Worm (Caenorhabditis elegans) whole organism, L4 larva: ENCODE results near the gene phb-2.

Experiments
- D1046.2 ChIP-seq: fragments of 200-800 bp; sonication (Bioruptor generic); IDR thresholded peaks from 2 replicates; pipeline ENCODE4 v1.3.6; 2022; ENCODE audit warnings: missing genetic modification characterization, missing compliant biosample characterization
- F37D6.2 ChIP-seq: sonication (generic microtip); optimal IDR thresholded peaks from 2 replicates; lab custom pipeline; 2016; ENCODE audit warnings: mild to moderate bottlenecking, missing genetic modification characterization, missing compliant biosample characterization
- F44E2.7 ChIP-seq: fragments of 200-800 bp; sonication (Bioruptor generic); IDR thresholded peaks from 2 replicates; pipeline ENCODE4 v2.1.2; 2022; ENCODE audit warnings: missing genetic modification characterization, missing compliant biosample characterization
- Y105C5A.15 ChIP-seq: fragments of 200-800 bp; sonication (Bioruptor generic); IDR thresholded peaks from 2 replicates; pipeline ENCODE4 v1.3.6; 2022; ENCODE audit warnings: missing genetic modification characterization, missing compliant biosample characterization
- ZK546.5 ChIP-seq, 2 experiments: sonication (generic microtip); optimal IDR thresholded peaks; 2 replicates each; lab custom pipeline; 2017; ENCODE audit warnings: missing biosample characterization in 2 of 2, missing genetic modification characterization in 2 of 2
- aha-1 ChIP-seq: fragments of 150-350 bp; peaks from one replicate; lab custom pipeline; 2014; ENCODE audit warnings: missing biosample characterization, missing genetic modification characterization
- aly-2 ChIP-seq: sonication (generic microtip); optimal IDR thresholded peaks from 2 replicates; lab custom pipeline; 2018; ENCODE audit warnings: missing biosample characterization, missing genetic modification characterization
- arid-1 ChIP-seq: fragments of 200-800 bp; sonication (Bioruptor generic); conservative IDR thresholded peaks from 2 replicates; pipeline ENCODE4 v1.3.6; 2022; ENCODE audit warnings: missing genetic modification reagents, missing genetic modification characterization, missing compliant biosample characterization
- ceh-20 ChIP-seq: fragments of 200-800 bp; sonication (Bioruptor generic); IDR thresholded peaks from 2 replicates; pipeline ENCODE4 v1.3.6; 2022; ENCODE audit warnings: missing genetic modification reagents, missing genetic modification characterization, missing compliant biosample characterization
- ceh-28 ChIP-seq: fragments of 150-350 bp; optimal IDR thresholded peaks from 2 replicates; lab custom pipeline; 2014; ENCODE audit warnings: missing biosample characterization, missing genetic modification reagents, missing genetic modification characterization
- ceh-32 ChIP-seq: sonication (generic microtip); optimal IDR thresholded peaks from 2 replicates; lab custom pipeline; 2016; ENCODE audit warnings: mild to moderate bottlenecking, missing genetic modification characterization, missing compliant biosample characterization; ENCODE audit not compliant: poor library complexity
- ceh-82 ChIP-seq: sonication (generic microtip); optimal IDR thresholded peaks from 2 replicates; lab custom pipeline; 2017; ENCODE audit warnings: missing biosample characterization, missing genetic modification characterization
- cey-2 ChIP-seq: sonication (generic microtip); optimal IDR thresholded peaks from 3 replicates; lab custom pipeline; 2017; ENCODE audit warnings: missing genetic modification characterization, mild to moderate bottlenecking, missing compliant biosample characterization, antibody characterized with exemption, borderline replicate concordance; ENCODE audit not compliant: insufficient read depth
- ctbp-1 ChIP-seq: fragments of 200-800 bp; sonication (Bioruptor generic); IDR thresholded peaks from 2 replicates; pipeline ENCODE4 v1.3.6; 2022; ENCODE audit warnings: missing genetic modification reagents, missing genetic modification characterization, missing compliant biosample characterization
- daf-16 ChIP-seq, 3 experiments: sonication (generic microtip); optimal IDR thresholded peaks; 2 replicates each; lab custom pipeline; 2016 to 2017; ENCODE audit warnings: missing genetic modification characterization in 3 of 3, missing genetic modification reagents in 3 of 3, mild to moderate bottlenecking in 2 of 3, missing compliant biosample characterization in 2 of 3, missing biosample characterization in 1 of 3, moderate library complexity in 1 of 3
- daf-8 ChIP-seq: fragments of 200-800 bp; sonication (Bioruptor generic); IDR thresholded peaks from 2 replicates; pipeline ENCODE4 v1.3.6; 2022; ENCODE audit warnings: missing genetic modification characterization, missing compliant biosample characterization
- dmd-6 ChIP-seq: fragments of 200-800 bp; sonication (Bioruptor generic); IDR thresholded peaks from 2 replicates; pipeline ENCODE4 v1.3.6; 2022; ENCODE audit warnings: missing genetic modification reagents, missing genetic modification characterization, missing compliant biosample characterization
- dmd-9 ChIP-seq: fragments of 200-800 bp; sonication (Bioruptor generic); IDR thresholded peaks from 2 replicates; pipeline ENCODE4 v1.3.6; 2022; ENCODE audit warnings: missing genetic modification reagents, missing genetic modification characterization, missing compliant biosample characterization
- dpl-1 ChIP-seq: fragments of 150-350 bp; optimal IDR thresholded peaks from 2 replicates; lab custom pipeline; 2014; ENCODE audit warnings: missing biosample characterization, missing genetic modification reagents, missing genetic modification characterization
- fos-1 ChIP-seq: fragments of 150-350 bp; optimal IDR thresholded peaks from 2 replicates; lab custom pipeline; 2014; ENCODE audit warnings: missing biosample characterization, missing genetic modification characterization
- jun-1 ChIP-seq: fragments of 150-350 bp; optimal IDR thresholded peaks from 2 replicates; lab custom pipeline; 2014; ENCODE audit warnings: missing biosample characterization, missing genetic modification reagents, missing genetic modification characterization
- lin-1 ChIP-seq: fragments of 200-800 bp; sonication (Bioruptor generic); IDR thresholded peaks from 2 replicates; pipeline ENCODE4 v1.3.6; 2022; ENCODE audit warnings: missing genetic modification reagents, missing genetic modification characterization, missing compliant biosample characterization
- lin-13 ChIP-seq: fragments of 150-350 bp; optimal IDR thresholded peaks from 2 replicates; lab custom pipeline; 2014; ENCODE audit warnings: missing biosample characterization, missing genetic modification reagents, missing genetic modification characterization
- lin-15B ChIP-seq: fragments of 150-350 bp; sonication (generic microtip); optimal IDR thresholded peaks from 3 replicates; lab custom pipeline; 2014; ENCODE audit warnings: missing biosample characterization, missing genetic modification characterization
- lin-38 ChIP-seq: fragments of 200-800 bp; sonication (Bioruptor generic); IDR thresholded peaks from 2 replicates; pipeline ENCODE4 v1.3.6; 2022; ENCODE audit warnings: missing genetic modification reagents, missing genetic modification characterization, missing compliant biosample characterization
- lin-39 ChIP-seq: fragments of 150-350 bp; optimal IDR thresholded peaks from 2 replicates; lab custom pipeline; 2014; ENCODE audit warnings: missing biosample characterization, missing genetic modification reagents, missing genetic modification characterization
- madf-5 ChIP-seq, 2 experiments: fragments of 200-800 bp; sonication (Bioruptor generic); IDR thresholded peaks; 2 replicates each; pipeline ENCODE4 v1.3.6; 2022; ENCODE audit warnings: missing compliant biosample characterization in 2 of 2, missing genetic modification characterization in 2 of 2
- mep-1 ChIP-seq: fragments of 150-350 bp; sonication (generic microtip); optimal IDR thresholded peaks from 3 replicates; lab custom pipeline; 2014; ENCODE audit warnings: missing biosample characterization, missing genetic modification characterization
- mes-2 ChIP-seq: sonication (generic microtip); optimal IDR thresholded peaks from 2 replicates; lab custom pipeline; 2016; ENCODE audit warnings: missing genotype, mild to moderate bottlenecking, missing genetic modification characterization, missing compliant biosample characterization; ENCODE audit not compliant: poor library complexity, severe bottlenecking
- nhr-10 ChIP-seq: fragments of 150-350 bp; optimal IDR thresholded peaks from 2 replicates; lab custom pipeline; 2014; ENCODE audit warnings: missing biosample characterization, missing genetic modification characterization
- nhr-11 ChIP-seq: fragments of 150-350 bp; optimal IDR thresholded peaks from 2 replicates; lab custom pipeline; 2014; ENCODE audit warnings: missing biosample characterization, missing genetic modification characterization
- nhr-237 ChIP-seq: sonication (generic microtip); optimal IDR thresholded peaks from 2 replicates; lab custom pipeline; 2017; ENCODE audit warnings: missing biosample characterization, missing genetic modification characterization
- nhr-25 ChIP-seq: sonication (generic microtip); optimal IDR thresholded peaks from 2 replicates; lab custom pipeline; 2017; ENCODE audit warnings: missing genetic modification characterization, mild to moderate bottlenecking, missing compliant biosample characterization, antibody characterized with exemption, moderate library complexity, borderline replicate concordance; ENCODE audit not compliant: insufficient read depth
- nhr-41 ChIP-seq: fragments of 200-800 bp; sonication (Bioruptor generic); IDR thresholded peaks from 2 replicates; pipeline ENCODE4 v1.3.6; 2022; ENCODE audit warnings: missing genetic modification reagents, missing genetic modification characterization, missing compliant biosample characterization
- nhr-6 ChIP-seq: fragments of 150-350 bp; optimal IDR thresholded peaks from 2 replicates; lab custom pipeline; 2014; ENCODE audit warnings: missing biosample characterization, missing genetic modification characterization
- nhr-77 ChIP-seq: fragments of 150-350 bp; optimal IDR thresholded peaks from 2 replicates; lab custom pipeline; 2014; ENCODE audit warnings: missing biosample characterization, missing genetic modification characterization
- pqm-1 ChIP-seq: sonication (generic microtip); optimal IDR thresholded peaks from 2 replicates; lab custom pipeline; 2017; ENCODE audit warnings: missing biosample characterization, missing genetic modification characterization
- rbr-2 ChIP-seq: sonication (generic microtip); optimal IDR thresholded peaks from 2 replicates; lab custom pipeline; 2016; ENCODE audit warnings: missing genotype, missing genetic modification characterization, missing compliant biosample characterization
- saeg-2 ChIP-seq: fragments of 200-800 bp; sonication (Bioruptor generic); IDR thresholded peaks from 2 replicates; pipeline ENCODE4 v1.3.6; 2022; ENCODE audit warnings: missing genetic modification reagents, missing genetic modification characterization, missing compliant biosample characterization
- snpc-4 ChIP-seq: fragments of 150-350 bp; optimal IDR thresholded peaks from 2 replicates; lab custom pipeline; 2014; ENCODE audit warnings: missing biosample characterization, missing genetic modification characterization
- spr-1 ChIP-seq: sonication (generic microtip); optimal IDR thresholded peaks from 2 replicates; lab custom pipeline; 2016; ENCODE audit warnings: mild to moderate bottlenecking, missing genetic modification characterization, missing compliant biosample characterization
- spr-3 ChIP-seq: fragments of 200-800 bp; sonication (Bioruptor generic); optimal IDR thresholded peaks from 2 replicates; lab custom pipeline; 2018; ENCODE audit warnings: mild to moderate bottlenecking, missing genetic modification characterization, missing compliant biosample characterization
- tag-97 ChIP-seq: fragments of 200-800 bp; sonication (Bioruptor generic); IDR thresholded peaks from 2 replicates; pipeline ENCODE4 v1.3.6; 2022; ENCODE audit warnings: missing genetic modification characterization, missing compliant biosample characterization
- unc-62 ChIP-seq, 3 experiments: fragments of 150-350 bp in 1 of 3; sonication (generic microtip); optimal IDR thresholded peaks in 2 of 3; peaks in 1 of 3; 1 replicate in 1 of 3; 2 replicates in 2 of 3; lab custom pipeline; 2014 to 2017; ENCODE audit warnings: missing biosample characterization in 3 of 3, missing genetic modification characterization in 3 of 3, missing genetic modification reagents in 3 of 3, missing genotype in 1 of 3
- vab-7 ChIP-seq: fragments of 200-800 bp; sonication (Bioruptor generic); IDR thresholded peaks from 2 replicates; pipeline ENCODE4 v1.3.6; 2022; ENCODE audit warnings: missing genetic modification reagents, missing genetic modification characterization, missing compliant biosample characterization
- zag-1 ChIP-seq: fragments of 150-350 bp; optimal IDR thresholded peaks from 2 replicates; lab custom pipeline; 2014; ENCODE audit warnings: missing biosample characterization, missing genetic modification characterization
- zfp-3 ChIP-seq: fragments of 200-800 bp; sonication (Bioruptor generic); conservative IDR thresholded peaks from 2 replicates; pipeline ENCODE4 v1.3.6; 2022; ENCODE audit warnings: missing genetic modification reagents, missing genetic modification characterization, missing compliant biosample characterization
- zip-11 ChIP-seq: fragments of 200-800 bp; sonication (Bioruptor generic); IDR thresholded peaks from 2 replicates; pipeline ENCODE4 v1.3.6; 2022; ENCODE audit warnings: missing genetic modification characterization, missing compliant biosample characterization
- zip-2 ChIP-seq: fragments of 150-350 bp; optimal IDR thresholded peaks from 2 replicates; lab custom pipeline; 2014; ENCODE audit warnings: missing biosample characterization, missing genetic modification characterization
- ztf-11 ChIP-seq: fragments of 150-350 bp; optimal IDR thresholded peaks from 2 replicates; lab custom pipeline; 2014; ENCODE audit warnings: missing biosample characterization, missing genetic modification characterization
- ztf-7 ChIP-seq: fragments of 150-350 bp; optimal IDR thresholded peaks from 2 replicates; lab custom pipeline; 2014; ENCODE audit warnings: missing biosample characterization, missing genetic modification characterization

The phb-2 gene

DNA sequence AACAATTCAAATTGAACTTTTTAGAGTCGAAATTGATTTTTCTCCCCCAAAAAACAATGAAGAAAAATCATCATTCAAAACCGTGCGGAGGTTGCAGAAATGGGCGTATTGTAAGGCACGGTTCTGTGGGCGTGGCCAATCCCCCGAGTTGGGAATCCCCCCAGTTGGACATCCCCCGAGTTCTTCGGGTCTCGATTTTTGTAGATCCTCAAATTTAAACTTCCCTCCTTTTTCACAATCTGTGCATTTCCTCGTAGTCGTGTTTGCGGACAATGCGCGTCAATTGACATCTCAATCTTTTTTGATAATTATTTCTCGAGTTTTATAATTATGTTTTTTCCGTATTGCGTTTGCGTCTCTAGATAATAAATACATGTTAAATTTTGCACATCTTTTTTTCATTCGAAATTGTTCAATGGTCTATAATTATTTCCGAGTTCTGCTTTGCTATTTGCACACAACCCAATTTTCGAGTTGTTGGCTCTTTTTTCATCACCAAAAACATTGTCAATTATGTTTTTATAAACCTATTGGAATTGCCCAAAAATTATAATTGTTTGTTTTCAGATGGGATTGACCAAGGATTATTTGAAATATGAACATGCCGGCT lies 18.7 kb downstream of the phb-2 start, which contains the start of gene F13H8.2 (continued):
- no peak for TF ChIP-seq daf-8 (GFP tag; lab: Robert Waterston, UW)
- no peak for TF ChIP-seq lin-15B (tag; lab: Kevin White, UChicago)
- TF ChIP-seq ZK546.5 (tag; optimal IDR thresholded peaks at IDR 0.05; lab: Kevin White, UChicago), result no peak
- no peak for TF ChIP-seq ceh-28 (tag; lab: Kevin White, UChicago)
- TF ChIP-seq lin-38 (GFP tag; lab: Robert Waterston, UW), result peak; percentile 89
- TF ChIP-seq ceh-32 (tag; lab: Kevin White, UChicago), result no peak
- TF ChIP-seq dmd-9, result peak; percentile 71
- no peak for TF ChIP-seq madf-5 (GFP tag; IDR thresholded peaks at IDR 0.05; lab: Robert Waterston, UW)
- no peak for TF ChIP-seq Y105C5A.15 (GFP tag; lab: Robert Waterston, UW)
- TF ChIP-seq rbr-2 (tag; lab: Kevin White, UChicago), result peak; percentile 78
- no peak for TF ChIP-seq aly-2 (tag; lab: Kevin White, UChicago)
- TF ChIP-seq lin-39 (tag; lab: Kevin White, UChicago), result no peak
- no peak for TF ChIP-seq spr-3
- no peak for TF ChIP-seq nhr-25 (tag; lab: Kevin White, UChicago)
- peak; percentile 62 for TF ChIP-seq spr-1 (tag; lab: Kevin White, UChicago)
- TF ChIP-seq daf-16 (GFP tag; optimal IDR thresholded peaks at IDR 0.05; lab: Kevin White, UChicago), result peak in 1 of 2 experiments; percentile 5
- peak; percentile 6 for TF ChIP-seq daf-16 (tag; optimal IDR thresholded peaks at IDR 0.05; lab: Kevin White, UChicago)
- TF ChIP-seq cey-2 (tag; lab: Kevin White, UChicago), result no peak
- no peak for TF ChIP-seq fos-1 (tag; lab: Kevin White, UChicago)
- peak; percentile 42 for TF ChIP-seq F37D6.2 (tag; lab: Kevin White, UChicago)
- no peak for TF ChIP-seq ztf-11
- TF ChIP-seq pqm-1, result no peak
- TF ChIP-seq ceh-20, result peak; percentile 77
- TF ChIP-seq lin-1, result peak; percentile 91
- peak; percentile 95 for TF ChIP-seq dpl-1 (GFP tag; lab: Kevin White, UChicago)
- no peak for TF ChIP-seq ceh-82 (tag; lab: Kevin White, UChicago)
- TF ChIP-seq jun-1, result no peak
- TF ChIP-seq zfp-3 (GFP tag; lab: Robert Waterston, UW), result 0 out of 2 replicates have a peak, but pooled peaks have one; percentile 17
- TF ChIP-seq nhr-237, result no peak
- no peak for TF ChIP-seq D1046.2 (GFP tag; lab: Robert Waterston, UW)
- TF ChIP-seq zip-11 (GFP tag; lab: Robert Waterston, UW), result no peak
- no peak for TF ChIP-seq nhr-41 (GFP tag; lab: Robert Waterston, UW)
- TF ChIP-seq ztf-7 (tag; lab: Kevin White, UChicago), result no peak
- peak; percentile 36 for TF ChIP-seq nhr-6 (tag; lab: Kevin White, UChicago)
- no peak for TF ChIP-seq tag-97 (GFP tag; lab: Robert Waterston, UW)
- TF ChIP-seq nhr-77 (tag; lab: Kevin White, UChicago), result peak; percentile 28
- TF ChIP-seq lin-13 (GFP tag; lab: Kevin White, UChicago), result peak; percentile 28
- no peak for TF ChIP-seq zip-2
- TF ChIP-seq snpc-4 (tag; lab: Kevin White, UChicago), result no peak
- TF ChIP-seq mep-1, result peak; percentile 81
- TF ChIP-seq vab-7 (GFP tag; lab: Robert Waterston, UW), result peak; percentile 77
- no peak for TF ChIP-seq aha-1 (tag; lab: Kevin White, UChicago)
- no peak for TF ChIP-seq zag-1 (tag; lab: Kevin White, UChicago)
- TF ChIP-seq nhr-10 (tag; lab: Kevin White, UChicago), result no peak
- peak; percentile 27 for TF ChIP-seq nhr-11 (tag; lab: Kevin White, UChicago)
- TF ChIP-seq arid-1 (GFP tag; lab: Robert Waterston, UW), result peak; percentile 93
- TF ChIP-seq dmd-6, result peak; percentile 78
- peak; percentile 91 for TF ChIP-seq ctbp-1 (GFP tag; lab: Robert Waterston, UW)
- TF ChIP-seq saeg-2 (GFP tag; lab: Robert Waterston, UW), result no peak
- TF ChIP-seq unc-62 (GFP tag; optimal IDR thresholded peaks at IDR 0.05 in 1 of 2; lab: Kevin White, UChicago), result peak in 1 of 2 experiments; percentile 37
- no peak for TF ChIP-seq unc-62 (tag; optimal IDR thresholded peaks at IDR 0.05; lab: Kevin White, UChicago)
- TF ChIP-seq F44E2.7, result no peak
- peak; percentile 92 for TF ChIP-seq mes-2 (tag; lab: Kevin White, UChicago)
